Worm (Caenorhabditis elegans): ENCODE data around the gene phf-32.

- TF ChIP-seq unc-62 (GFP tag; optimal IDR thresholded peaks at IDR 0.05): no peak
- no peak for TF ChIP-seq ztf-11 (tag; optimal IDR thresholded peaks at IDR 0.05)
- no peak for TF ChIP-seq lin-13 (tag; optimal IDR thresholded peaks at IDR 0.05)
- no peak for TF ChIP-seq sem-2 (GFP tag; optimal IDR thresholded peaks at IDR 0.05)
- TF ChIP-seq nhr-28 (tag; optimal IDR thresholded peaks at IDR 0.05): no peak
- TF ChIP-seq mab-5 (tag; optimal IDR thresholded peaks at IDR 0.05): no peak
Measured at ce11 chrX:12273870-12274269, 32.8 kb upstream of the phf-32 start, which contains the start of gene H19J13.2.
